Fruit fly (Drosophila melanogaster) whole organism, embryonic: ENCODE data around the gene VhaM9.7-d.

Source experiments
- Atf3 ChIP-seq: fragments of 200-800 bp; sonication (Bioruptor generic); optimal IDR thresholded peaks from 3 replicates; lab custom pipeline; 2016; ENCODE audit warnings: missing biosample characterization, missing genetic modification characterization
- BEAF-32 ChIP-seq: fragments of 200-800 bp; sonication (Bioruptor generic); optimal IDR thresholded peaks from 3 replicates; lab custom pipeline; 2017; ENCODE audit warnings: missing biosample characterization, missing genetic modification characterization, mild to moderate bottlenecking, moderate library complexity, missing genetic modification reagents
- CG10654 ChIP-seq: fragments of 200-800 bp; sonication (Bioruptor generic); optimal IDR thresholded peaks from 2 replicates; lab custom pipeline; 2016; ENCODE audit warnings: missing biosample characterization, missing genetic modification characterization
- CG11560 ChIP-seq: fragments of 200-800 bp; sonication (Bioruptor generic); IDR thresholded peaks from 3 replicates; pipeline ENCODE4 v1.3.6; 2022; ENCODE audit warnings: missing biosample characterization, missing genetic modification characterization
- CG12071 ChIP-seq: fragments of 200-800 bp; sonication (Bioruptor generic); optimal IDR thresholded peaks from 3 replicates; lab custom pipeline; 2018; ENCODE audit warnings: missing biosample characterization, mild to moderate bottlenecking, missing genetic modification characterization
- CG12744 ChIP-seq: fragments of 200-800 bp; sonication (Bioruptor generic); optimal IDR thresholded peaks from 2 replicates; lab custom pipeline; 2016; ENCODE audit warnings: missing biosample characterization, missing genetic modification characterization
- CG14710 ChIP-seq: fragments of 200-800 bp; sonication (Bioruptor generic); optimal IDR thresholded peaks from 3 replicates; lab custom pipeline; 2019; ENCODE audit warnings: missing biosample characterization, mild to moderate bottlenecking, missing genetic modification characterization, moderate library complexity
- CG1529 ChIP-seq: fragments of 200-800 bp; sonication (Bioruptor generic); optimal IDR thresholded peaks from 3 replicates; lab custom pipeline; 2018; ENCODE audit warnings: missing biosample characterization, missing genetic modification characterization
- CG30020 ChIP-seq: fragments of 200-800 bp; optimal IDR thresholded peaks from 2 replicates; lab custom pipeline; 2019; ENCODE audit warnings: missing biosample characterization, mild to moderate bottlenecking, missing genetic modification characterization, moderate library complexity
- CG3281 ChIP-seq: fragments of 200-800 bp; sonication (Bioruptor generic); optimal IDR thresholded peaks from 3 replicates; lab custom pipeline; 2017; ENCODE audit warnings: missing biosample characterization, mild to moderate bottlenecking, missing genetic modification characterization
- CG33557 ChIP-seq: fragments of 200-800 bp; sonication (Bioruptor generic); optimal IDR thresholded peaks from 2 replicates; lab custom pipeline; 2019; ENCODE audit warnings: missing biosample characterization, mild to moderate bottlenecking, missing genetic modification characterization, moderate library complexity
- CG34422 ChIP-seq: fragments of 200-800 bp; sonication (Bioruptor generic); IDR thresholded peaks from 3 replicates; pipeline ENCODE4 v1.3.6; 2022; ENCODE audit warnings: missing biosample characterization, missing genetic modification characterization
- CG4360 ChIP-seq: fragments of 200-800 bp; sonication (Bioruptor generic); IDR thresholded peaks from 2 replicates; pipeline ENCODE4 v1.3.6; 2022; ENCODE audit warnings: missing biosample characterization, missing genetic modification characterization
- CG4730 ChIP-seq: fragments of 200-800 bp; sonication (Bioruptor generic); IDR thresholded peaks from 2 replicates; pipeline ENCODE4 v1.3.6; 2022; ENCODE audit warnings: missing biosample characterization, missing genetic modification characterization
- CG7786 ChIP-seq: fragments of 200-800 bp; sonication (Bioruptor generic); optimal IDR thresholded peaks from 2 replicates; lab custom pipeline; 2016; ENCODE audit warnings: missing biosample characterization, missing genetic modification characterization
- CG7839 ChIP-seq: fragments of 200-800 bp; sonication (Bioruptor generic); optimal IDR thresholded peaks from 3 replicates; lab custom pipeline; 2018; ENCODE audit warnings: missing biosample characterization, mild to moderate bottlenecking, missing genetic modification characterization, moderate library complexity
- CHES-1-like ChIP-seq: fragments of 200-800 bp; sonication (Bioruptor generic); optimal IDR thresholded peaks from 2 replicates; lab custom pipeline; 2016; ENCODE audit warnings: missing biosample characterization, missing genetic modification characterization
- CoRest ChIP-seq: fragments of 200-800 bp; sonication (Bioruptor generic); optimal IDR thresholded peaks from 3 replicates; lab custom pipeline; 2018; ENCODE audit warnings: missing biosample characterization, mild to moderate bottlenecking, missing genetic modification characterization, moderate library complexity
- CrebB ChIP-seq: fragments of 200-800 bp; sonication (Bioruptor generic); optimal IDR thresholded peaks from 3 replicates; lab custom pipeline; 2018; ENCODE audit warnings: missing biosample characterization, mild to moderate bottlenecking, missing genetic modification characterization
- Dp ChIP-seq: fragments of 200-800 bp; sonication (Bioruptor generic); optimal IDR thresholded peaks from 2 replicates; lab custom pipeline; 2018; ENCODE audit warnings: missing biosample characterization, mild to moderate bottlenecking, missing genetic modification characterization, moderate library complexity
- Dref ChIP-seq: fragments of 200-800 bp; sonication (Bioruptor generic); IDR thresholded peaks from 2 replicates; pipeline ENCODE4 v1.3.6; 2022; ENCODE audit warnings: missing biosample characterization, missing genetic modification characterization
- HLHmδ ChIP-seq: fragments of 200-800 bp; sonication (Bioruptor generic); optimal IDR thresholded peaks from 2 replicates; lab custom pipeline; 2018; ENCODE audit warnings: missing biosample characterization, mild to moderate bottlenecking, missing genetic modification characterization, moderate library complexity
- Hr39 ChIP-seq: fragments of >200 bp; optimal IDR thresholded peaks from 2 replicates; lab custom pipeline; 2017
- Hr51 ChIP-seq, 2 experiments: fragments of 200-800 bp; sonication (Bioruptor generic); optimal IDR thresholded peaks; 2 replicates in 1 of 2; 3 replicates in 1 of 2; lab custom pipeline; 2016 to 2018; ENCODE audit warnings: missing biosample characterization in 2 of 2, missing genetic modification characterization in 2 of 2, mild to moderate bottlenecking in 1 of 2, moderate library complexity in 1 of 2
- Hr78 ChIP-seq, 2 experiments: fragments of 200-800 bp in 1 of 2; fragments of >200 bp in 1 of 2; sonication (Bioruptor generic) in 1 of 2; optimal IDR thresholded peaks; 2 replicates each; lab custom pipeline; 2017 to 2019; ENCODE audit warnings: missing biosample characterization in 2 of 2, missing genetic modification characterization in 2 of 2, mild to moderate bottlenecking in 1 of 2, moderate library complexity in 1 of 2
- Hsf ChIP-seq: fragments of 200-800 bp; sonication (Bioruptor generic); optimal IDR thresholded peaks from 3 replicates; lab custom pipeline; 2016; ENCODE audit warnings: missing biosample characterization, missing genetic modification characterization
- Med ChIP-seq: fragments of 200-800 bp; sonication (Bioruptor generic); peaks from one replicate; lab custom pipeline; 2016; ENCODE audit warnings: missing biosample characterization, missing genetic modification characterization, mild to moderate bottlenecking, inconsistent platforms, moderate library complexity
- Stat92E ChIP-seq, 3 experiments: fragments of >200 bp in 2 of 3; fragments of 200-800 bp in 1 of 3; sonication (Bioruptor generic) in 1 of 3; optimal IDR thresholded peaks; 2 replicates each; lab custom pipeline; 2017 to 2019; ENCODE audit warnings: missing biosample characterization in 3 of 3, missing genetic modification characterization in 3 of 3, mild to moderate bottlenecking in 1 of 3, moderate library complexity in 1 of 3
- Trl ChIP-seq, 3 experiments: fragments of >200 bp in 2 of 3; fragments of 200-800 bp in 1 of 3; sonication (Bioruptor generic) in 1 of 3; optimal IDR thresholded peaks; 2 replicates in 1 of 3; 3 replicates in 2 of 3; lab custom pipeline; 2016 to 2017; ENCODE audit warnings: missing biosample characterization in 1 of 3, missing genetic modification characterization in 1 of 3
- Vsx1 ChIP-seq: fragments of 200-800 bp; sonication (Bioruptor generic); optimal IDR thresholded peaks from 2 replicates; lab custom pipeline; 2017; ENCODE audit warnings: missing biosample characterization, mild to moderate bottlenecking, missing genetic modification characterization, missing genetic modification reagents
- amos ChIP-seq: fragments of 200-800 bp; sonication (Bioruptor generic); IDR thresholded peaks from 2 replicates; pipeline ENCODE4 v1.3.6; 2022; ENCODE audit warnings: missing biosample characterization, missing genetic modification characterization; ENCODE audit not compliant: partially characterized antibody
- bab2 ChIP-seq: fragments of 200-800 bp; sonication (Bioruptor generic); optimal IDR thresholded peaks from 2 replicates; lab custom pipeline; 2016; ENCODE audit warnings: missing biosample characterization, missing genetic modification characterization
- crol ChIP-seq: fragments of 200-800 bp; sonication (Bioruptor generic); IDR thresholded peaks from 2 replicates; pipeline ENCODE4 v1.3.6; 2022; ENCODE audit warnings: missing biosample characterization, missing genetic modification characterization
- fd3F ChIP-seq: fragments of 200-800 bp; sonication (Bioruptor generic); optimal IDR thresholded peaks from 2 replicates; lab custom pipeline; 2018; ENCODE audit warnings: missing biosample characterization, mild to moderate bottlenecking, missing genetic modification characterization, moderate library complexity
- gcm ChIP-seq: fragments of 200-800 bp; sonication (Bioruptor generic); optimal IDR thresholded peaks from 2 replicates; lab custom pipeline; 2019; ENCODE audit warnings: missing biosample characterization, mild to moderate bottlenecking, missing genetic modification characterization, moderate library complexity
- ham ChIP-seq: fragments of 200-800 bp; sonication (Bioruptor generic); IDR thresholded peaks from 2 replicates; pipeline ENCODE4 v1.3.6; 2022; ENCODE audit warnings: missing biosample characterization, missing genetic modification characterization
- mam ChIP-seq: fragments of 200-800 bp; sonication (Bioruptor generic); optimal IDR thresholded peaks from 3 replicates; lab custom pipeline; 2016; ENCODE audit warnings: missing biosample characterization, missing genetic modification characterization
- oc ChIP-seq: fragments of 200-800 bp; sonication (Bioruptor generic); optimal IDR thresholded peaks from 2 replicates; lab custom pipeline; 2018; ENCODE audit warnings: missing biosample characterization, mild to moderate bottlenecking, missing genetic modification characterization, moderate library complexity
- onecut ChIP-seq: fragments of 200-800 bp; sonication (Bioruptor generic); IDR thresholded peaks from 2 replicates; pipeline ENCODE4 v1.3.6; 2022; ENCODE audit warnings: missing biosample characterization, missing genetic modification characterization
- pnt ChIP-seq: fragments of 200-800 bp; sonication (Bioruptor generic); optimal IDR thresholded peaks from 3 replicates; lab custom pipeline; 2016; ENCODE audit warnings: missing biosample characterization, missing genetic modification characterization
- scrt ChIP-seq: fragments of 200-800 bp; sonication (Bioruptor generic); optimal IDR thresholded peaks from 2 replicates; lab custom pipeline; 2018; ENCODE audit warnings: missing biosample characterization, mild to moderate bottlenecking, missing genetic modification characterization, moderate library complexity
- shn ChIP-seq: fragments of 200-800 bp; sonication (Bioruptor generic); optimal IDR thresholded peaks from 3 replicates; lab custom pipeline; 2016; ENCODE audit warnings: missing biosample characterization, missing genetic modification characterization
- so ChIP-seq: fragments of 200-800 bp; sonication (Bioruptor generic); IDR thresholded peaks from 3 replicates; pipeline ENCODE4 v1.3.6; 2022; ENCODE audit warnings: missing biosample characterization, missing genetic modification characterization
- sob ChIP-seq: fragments of 200-800 bp; sonication (Bioruptor generic); IDR thresholded peaks from 2 replicates; pipeline ENCODE4 v1.3.6; 2022; ENCODE audit warnings: missing biosample characterization, missing genetic modification characterization
- sug ChIP-seq: fragments of 200-800 bp; optimal IDR thresholded peaks from 2 replicates; lab custom pipeline; 2019; ENCODE audit warnings: missing biosample characterization, mild to moderate bottlenecking, missing genetic modification characterization, moderate library complexity
- unc-4 ChIP-seq: fragments of 200-800 bp; sonication (Bioruptor generic); IDR thresholded peaks from 2 replicates; pipeline ENCODE4 v1.3.6; 2022; ENCODE audit warnings: missing biosample characterization, missing genetic modification characterization; ENCODE audit not compliant: partially characterized antibody
- unpg ChIP-seq: fragments of 200-800 bp; sonication (Bioruptor generic); optimal IDR thresholded peaks from 3 replicates; lab custom pipeline; 2018; ENCODE audit warnings: missing biosample characterization, mild to moderate bottlenecking, missing genetic modification characterization, moderate library complexity

Gene VhaM9.7-d

dm6 chr3R:16986181-16987074, 11.4 kb downstream of the VhaM9.7-d start (continued):
- peak; percentile 67 for TF ChIP-seq crol (GFP tag; lab: Robert Waterston, UW)
- peak; percentile 20 for TF ChIP-seq BEAF-32 (GFP tag; lab: Kevin White, UChicago)
- peak; percentile 98 for TF ChIP-seq mam
- peak; percentile 97 for TF ChIP-seq CHES-1-like
- peak; percentile 11 for TF ChIP-seq CG14710 (tag; lab: Kevin White, UChicago)
- TF ChIP-seq CG1529 (GFP tag; lab: Kevin White, UChicago): peak; percentile 33
- TF ChIP-seq CG4360 (GFP tag; lab: Robert Waterston, UW): peak; percentile 63
- peak; percentile 91 for TF ChIP-seq Hsf (GFP tag; lab: Kevin White, UChicago)
- peak; percentile 88 to 91 for TF ChIP-seq Hr51 (GFP tag; optimal IDR thresholded peaks at IDR 0.05; lab: Kevin White, UChicago)
- TF ChIP-seq CG12744: peak; percentile 91
- peak; percentile 91 for TF ChIP-seq unpg (GFP tag; lab: Kevin White, UChicago)
- no peak for TF ChIP-seq HLHmδ
- peak; percentile 93 for TF ChIP-seq CrebB (tag; lab: Kevin White, UChicago)
- TF ChIP-seq CG4730 (GFP tag; lab: Robert Waterston, UW): peak; percentile 95
- peak; percentile 88 for TF ChIP-seq CG11560 (tag; lab: Robert Waterston, UW)
- TF ChIP-seq CG12071: peak; percentile 93
- TF ChIP-seq CG34422: peak; percentile 97
- TF ChIP-seq Stat92E (GFP tag; optimal IDR thresholded peaks at IDR 0.05; lab: Kevin White, UChicago): no peak
- TF ChIP-seq bab2 (GFP tag; lab: Kevin White, UChicago): peak; percentile 97
- TF ChIP-seq pnt (GFP tag; lab: Kevin White, UChicago): peak; percentile 85
- peak in 1 of 2 experiments; percentile 70 for TF ChIP-seq Hr78 (GFP tag; optimal IDR thresholded peaks at IDR 0.05; lab: Kevin White, UChicago)
- TF ChIP-seq shn (GFP tag; lab: Kevin White, UChicago): peak; percentile 94
- peak; percentile 12; the same call in 1 of the 2 replicates for TF ChIP-seq amos (GFP tag; lab: Robert Waterston, UW)
- peak; percentile 86 for TF ChIP-seq CG10654 (GFP tag; lab: Kevin White, UChicago)
- TF ChIP-seq ham (GFP tag; lab: Robert Waterston, UW): peak; percentile 97
- no peak for TF ChIP-seq Hr39 (lab: Kevin White, UChicago)
- peak; percentile 15 for TF ChIP-seq Dp (GFP tag; lab: Kevin White, UChicago)
- TF ChIP-seq CG30020: peak; percentile 35
- TF ChIP-seq unc-4 (GFP tag; lab: Robert Waterston, UW): no peak
- TF ChIP-seq onecut (GFP tag; lab: Robert Waterston, UW): peak; percentile 76
- TF ChIP-seq Atf3: peak; percentile 87
- TF ChIP-seq Vsx1 (GFP tag; lab: Kevin White, UChicago): peak; percentile 73
- TF ChIP-seq CG33557 (GFP tag; lab: Kevin White, UChicago): peak; percentile 33
- TF ChIP-seq CG7786 (GFP tag; lab: Kevin White, UChicago): peak; percentile 98
- TF ChIP-seq CG3281: peak; percentile 92
- peak; percentile 95 for TF ChIP-seq fd3F (GFP tag; lab: Kevin White, UChicago)
- peak; percentile 99 for TF ChIP-seq sug (tag; lab: Kevin White, UChicago)
- TF ChIP-seq Trl (optimal IDR thresholded peaks at IDR 0.05; lab: Kevin White, UChicago): no peak
- TF ChIP-seq Trl (GFP tag; optimal IDR thresholded peaks at IDR 0.05; lab: Kevin White, UChicago): peak; percentile 93
- peak; percentile 87 for TF ChIP-seq scrt (GFP tag; lab: Kevin White, UChicago)
- TF ChIP-seq oc (tag; lab: Kevin White, UChicago): peak; percentile 81
- TF ChIP-seq Med (GFP tag; lab: Kevin White, UChicago): peak; percentile 100
- peak; percentile 99 for TF ChIP-seq sob (GFP tag; lab: Robert Waterston, UW)
- peak; percentile 50; the same call in 1 of the 2 replicates for TF ChIP-seq Dref (GFP tag; lab: Robert Waterston, UW)
- peak; percentile 92 for TF ChIP-seq CoRest (tag; lab: Kevin White, UChicago)
- peak; percentile 58 for TF ChIP-seq gcm (GFP tag; lab: Kevin White, UChicago)
- TF ChIP-seq so (GFP tag; lab: Robert Waterston, UW): peak; percentile 94
- peak; percentile 96 for TF ChIP-seq CG7839 (tag; lab: Kevin White, UChicago)
